Fruit fly (Drosophila melanogaster): Measurements from ENCODE around the gene CG5096.

- TF ChIP-seq OdsH (GFP tag; optimal IDR thresholded peaks at IDR 0.05), result peak; percentile 58
- no peak for TF ChIP-seq Gug (GFP tag; IDR thresholded peaks at IDR 0.05)
- peak in 1 of 2 experiments; percentile 24 for TF ChIP-seq ss (GFP tag; optimal IDR thresholded peaks at IDR 0.05)
- peak; percentile 58 for TF ChIP-seq CG31627 (GFP tag; optimal IDR thresholded peaks at IDR 0.05)
Observed at dm6 chr2L:10387869-10388726, 6.0 kb downstream of the CG5096 start, which contains the start of gene da.
